Worm (Caenorhabditis elegans) whole organism, young adult: ENCODE measurements around the gene kin-24.
"Not testable (repeated sequence)": the region's sequence is repeated elsewhere in the genome, so short reads cannot be mapped to it uniquely, and the experiment has no call there.

ENCODE experiments used
- D2030.7 ChIP-seq: fragments of 200-800 bp; sonication (Bioruptor generic); IDR thresholded peaks from 2 replicates; pipeline ENCODE4 v1.3.6; 2022; ENCODE audit warnings: missing genetic modification reagents, missing genetic modification characterization, missing compliant biosample characterization
- F37B4.10 ChIP-seq: fragments of 200-800 bp; sonication (Bioruptor generic); IDR thresholded peaks from 2 replicates; pipeline ENCODE4 v1.3.6; 2022; ENCODE audit warnings: missing genetic modification characterization, missing compliant biosample characterization
- T07F8.4 ChIP-seq: sonication (generic microtip); optimal IDR thresholded peaks from 2 replicates; lab custom pipeline; 2016; ENCODE audit warnings: mild to moderate bottlenecking, missing genetic modification characterization, moderate library complexity, missing compliant biosample characterization
- ama-1 ChIP-seq, 3 experiments: fragments of 150-350 bp in 1 of 3; sonication (generic microtip) in 2 of 3; optimal IDR thresholded peaks; 2 replicates each; lab custom pipeline; 2014 to 2018; ENCODE audit warnings: missing biosample characterization in 2 of 3, missing genetic modification characterization in 2 of 3, missing genetic modification reagents in 2 of 3
- atf-7 ChIP-seq: sonication (generic microtip); optimal IDR thresholded peaks from 2 replicates; lab custom pipeline; 2017; ENCODE audit warnings: mild to moderate bottlenecking, missing genetic modification characterization, missing compliant biosample characterization
- attf-3 ChIP-seq: fragments of 200-800 bp; sonication (Bioruptor generic); conservative IDR thresholded peaks from 2 replicates; pipeline ENCODE4 v1.3.6; 2022; ENCODE audit warnings: missing genetic modification reagents, missing genetic modification characterization, missing compliant biosample characterization
- bed-1 ChIP-seq: fragments of 200-800 bp; sonication (Bioruptor generic); IDR thresholded peaks from 2 replicates; pipeline ENCODE4 v1.3.6; 2022; ENCODE audit warnings: missing genetic modification reagents, missing genetic modification characterization, missing compliant biosample characterization
- bed-2 ChIP-seq: fragments of 200-800 bp; sonication (Bioruptor generic); IDR thresholded peaks from 2 replicates; pipeline ENCODE4 v1.3.6; 2022; ENCODE audit warnings: missing genetic modification reagents, missing genetic modification characterization, missing compliant biosample characterization
- cebp-1 ChIP-seq, 2 experiments: fragments of 200-800 bp in 1 of 2; sonication (Bioruptor generic) in 1 of 2; sonication (generic microtip) in 1 of 2; IDR thresholded peaks in 1 of 2; optimal IDR thresholded peaks in 1 of 2; 2 replicates each; pipeline versions ENCODE4 v1.3.6 to Lab custom; 2017 to 2022; ENCODE audit warnings: missing compliant biosample characterization in 2 of 2, missing genetic modification characterization in 2 of 2, mild to moderate bottlenecking in 1 of 2, missing genetic modification reagents in 1 of 2, moderate library complexity in 1 of 2
- cebp-2 ChIP-seq: fragments of 200-800 bp; sonication (Bioruptor generic); IDR thresholded peaks from 2 replicates; pipeline ENCODE4 v1.3.6; 2022; ENCODE audit warnings: missing genetic modification characterization, missing compliant biosample characterization
- ceh-58 ChIP-seq: fragments of 200-800 bp; sonication (Bioruptor generic); IDR thresholded peaks from 2 replicates; pipeline ENCODE4 v1.3.6; 2022; ENCODE audit warnings: missing genetic modification characterization, missing compliant biosample characterization
- ceh-91 ChIP-seq: fragments of 200-800 bp; sonication (Bioruptor generic); IDR thresholded peaks from 2 replicates; pipeline ENCODE4 v1.3.6; 2022; ENCODE audit warnings: missing genetic modification reagents, missing genetic modification characterization, missing compliant biosample characterization
- efl-1 ChIP-seq: fragments of 150-350 bp; optimal IDR thresholded peaks from 2 replicates; lab custom pipeline; 2014; ENCODE audit warnings: missing biosample characterization, missing genetic modification reagents, missing genetic modification characterization
- ekl-4 ChIP-seq: fragments of 200-800 bp; sonication (Bioruptor generic); IDR thresholded peaks from 2 replicates; pipeline ENCODE4 v1.3.6; 2022; ENCODE audit warnings: missing genetic modification reagents, missing genetic modification characterization, missing compliant biosample characterization
- ets-4 ChIP-seq: fragments of 200-800 bp; sonication (Bioruptor generic); optimal IDR thresholded peaks from 2 replicates; lab custom pipeline; 2018; ENCODE audit warnings: mild to moderate bottlenecking, missing genetic modification characterization, missing compliant biosample characterization
- fkh-3 ChIP-seq: sonication (generic microtip); optimal IDR thresholded peaks from 2 replicates; lab custom pipeline; 2016; ENCODE audit warnings: mild to moderate bottlenecking, missing genetic modification characterization, missing compliant biosample characterization
- hlh-26 ChIP-seq: fragments of 200-800 bp; sonication (Bioruptor generic); conservative IDR thresholded peaks from 2 replicates; pipeline ENCODE4 v1.3.6; 2022; ENCODE audit warnings: missing genetic modification reagents, missing genetic modification characterization, missing compliant biosample characterization
- hsf-1 ChIP-seq: fragments of 200-800 bp; sonication (Bioruptor generic); IDR thresholded peaks from 2 replicates; pipeline ENCODE4 v1.3.6; 2022; ENCODE audit warnings: missing genetic modification reagents, missing genetic modification characterization, missing compliant biosample characterization
- lag-1 ChIP-seq: fragments of 200-800 bp; sonication (Bioruptor generic); IDR thresholded peaks from 2 replicates; pipeline ENCODE4 v1.3.6; 2022; ENCODE audit warnings: missing genetic modification reagents, missing genetic modification characterization, missing compliant biosample characterization
- let-526 ChIP-seq: fragments of 200-800 bp; sonication (Bioruptor generic); IDR thresholded peaks from 2 replicates; pipeline ENCODE4 v1.3.6; 2022; ENCODE audit warnings: missing genetic modification reagents, missing genetic modification characterization, missing compliant biosample characterization
- lin-40 ChIP-seq: sonication (generic microtip); optimal IDR thresholded peaks from 2 replicates; lab custom pipeline; 2016; ENCODE audit warnings: missing genetic modification characterization, mild to moderate bottlenecking, missing compliant biosample characterization, missing genotype, missing genetic modification reagents
- lir-1 ChIP-seq: fragments of 200-800 bp; sonication (Bioruptor generic); conservative IDR thresholded peaks from 2 replicates; pipeline ENCODE4 v1.3.6; 2022; ENCODE audit warnings: missing genetic modification reagents, missing genetic modification characterization, missing compliant biosample characterization
- lsy-27 ChIP-seq: sonication (generic microtip); optimal IDR thresholded peaks from 2 replicates; lab custom pipeline; 2017; ENCODE audit warnings: missing genetic modification characterization, mild to moderate bottlenecking, missing compliant biosample characterization, antibody characterized with exemption, missing genotype, borderline replicate concordance; ENCODE audit not compliant: insufficient read depth
- madf-6 ChIP-seq: fragments of 200-800 bp; sonication (Bioruptor generic); IDR thresholded peaks from 2 replicates; pipeline ENCODE4 v1.3.6; 2022; ENCODE audit warnings: missing genetic modification reagents, missing genetic modification characterization, missing compliant biosample characterization
- mcd-1 ChIP-seq: fragments of 200-800 bp; sonication (Bioruptor generic); IDR thresholded peaks from 2 replicates; pipeline ENCODE4 v1.3.6; 2022; ENCODE audit warnings: missing genetic modification reagents, missing genetic modification characterization, missing compliant biosample characterization
- mel-28 ChIP-seq: sonication (generic microtip); optimal IDR thresholded peaks from 2 replicates; lab custom pipeline; 2016; ENCODE audit warnings: borderline replicate concordance, mild to moderate bottlenecking, missing genetic modification characterization, missing compliant biosample characterization
- nfyb-1 ChIP-seq: fragments of 200-800 bp; sonication (Bioruptor generic); IDR thresholded peaks from 2 replicates; pipeline ENCODE4 v1.3.6; 2022; ENCODE audit warnings: missing genetic modification reagents, missing genetic modification characterization, missing compliant biosample characterization
- nhr-120 ChIP-seq: fragments of 200-800 bp; sonication (Bioruptor generic); IDR thresholded peaks from 2 replicates; pipeline ENCODE4 v1.3.6; 2022; ENCODE audit warnings: missing genetic modification characterization, missing compliant biosample characterization
- nhr-27 ChIP-seq: fragments of 200-800 bp; sonication (Bioruptor generic); optimal IDR thresholded peaks from 2 replicates; lab custom pipeline; 2018; ENCODE audit warnings: mild to moderate bottlenecking, missing genetic modification characterization, moderate library complexity, missing compliant biosample characterization
- nhr-90 ChIP-seq: sonication (generic microtip); optimal IDR thresholded peaks from 2 replicates; lab custom pipeline; 2016; ENCODE audit warnings: missing genotype, mild to moderate bottlenecking, missing genetic modification characterization, missing compliant biosample characterization
- snpc-1.3 ChIP-seq: sonication (generic microtip); optimal IDR thresholded peaks from 2 replicates; lab custom pipeline; 2017; ENCODE audit warnings: missing genetic modification characterization, mild to moderate bottlenecking, missing compliant biosample characterization, antibody characterized with exemption, moderate library complexity, missing genotype, missing genetic modification reagents; ENCODE audit not compliant: insufficient read depth
- snpc-4 ChIP-seq, 5 experiments: fragments of 150-350 bp in 1 of 5; sonication (generic microtip) in 4 of 5; optimal IDR thresholded peaks; 2 replicates each; lab custom pipeline; 2014 to 2018; ENCODE audit warnings: missing genetic modification characterization in 5 of 5, missing biosample characterization in 3 of 5, antibody characterized with exemption in 2 of 5, mild to moderate bottlenecking in 2 of 5, missing compliant biosample characterization in 2 of 5, missing genotype in 2 of 5, moderate library complexity in 2 of 5, missing genetic modification reagents in 1 of 5
- ztf-6 ChIP-seq: fragments of 200-800 bp; sonication (Bioruptor generic); IDR thresholded peaks from 2 replicates; pipeline ENCODE4 v1.3.6; 2022; ENCODE audit warnings: missing genetic modification reagents, missing genetic modification characterization, missing compliant biosample characterization

The kin-24 gene

ce11 chrIV:9843760-9844159 lies 2.9 kb upstream of the kin-24 start, which contains the start of gene nspd-2:
Gene nspd-2 (plus strand): TSS chrIV:9844060.
- TF ChIP-seq nhr-120 (GFP tag; lab: Robert Waterston, UW) (no peak), efl-1 (GFP tag; lab: Kevin White, UChicago) (no peak), ceh-91 (GFP tag; lab: Robert Waterston, UW) (no peak), cebp-2 (GFP tag; lab: Robert Waterston, UW) (no peak), nhr-27 (tag; lab: Kevin White, UChicago) (no peak), lir-1 (no peak), ama-1 (optimal IDR thresholded peaks at IDR 0.05; lab: Kevin White, UChicago) (no peak), ama-1 (GFP tag; optimal IDR thresholded peaks at IDR 0.05; lab: Kevin White, UChicago) (no peak), nhr-90 (no peak), atf-7 (tag; lab: Kevin White, UChicago) (no peak), lin-40 (tag; lab: Kevin White, UChicago) (no peak), fkh-3 (tag; lab: Kevin White, UChicago) (no peak)

- TF ChIP-seq cebp-1 (GFP tag; IDR thresholded peaks at IDR 0.05; lab: Robert Waterston, UW) (no peak), cebp-1 (tag; optimal IDR thresholded peaks at IDR 0.05; lab: Kevin White, UChicago) (no peak), let-526 (no peak), ceh-58 (GFP tag; lab: Robert Waterston, UW) (no peak), T07F8.4 (no peak)
Measured at ce11 chrIV:9842071-9842470, 1.2 kb upstream of the kin-24 start, which contains the start of gene K07F5.17. Gene K07F5.17 (plus strand): TSS chrIV:9842371.

ce11 chrIV:9837349-9837748 lies 3.5 kb downstream of the kin-24 start, which contains the start of gene msp-10:
Gene msp-10 (plus strand): TSS chrIV:9837649.
- not testable (repeated sequence) for TF ChIP-seq madf-6, ceh-91, nfyb-1 (GFP tag; lab: Robert Waterston, UW)

ce11 chrIV:9836317-9836716 lies 4.6 kb downstream of the kin-24 start, which contains the start of gene msp-81:
Gene msp-81 (minus strand): TSS chrIV:9836417.
- no peak for TF ChIP-seq F37B4.10
- TF ChIP-seq D2030.7 (GFP tag; lab: Robert Waterston, UW): no peak
- TF ChIP-seq, all 124 proteins: peak for 0

- no peak for TF ChIP-seq ekl-4 (GFP tag; lab: Robert Waterston, UW)
- no peak for TF ChIP-seq fkh-3 (tag; lab: Kevin White, UChicago)
- TF ChIP-seq snpc-1.3 (tag; lab: Kevin White, UChicago): no peak
- no peak for TF ChIP-seq nhr-27 (tag; lab: Kevin White, UChicago)
- TF ChIP-seq ama-1 (optimal IDR thresholded peaks at IDR 0.05; lab: Kevin White, UChicago): no peak
- no peak for TF ChIP-seq ama-1 (GFP tag; optimal IDR thresholded peaks at IDR 0.05; lab: Kevin White, UChicago)
- no peak for TF ChIP-seq atf-7 (tag; lab: Kevin White, UChicago)
- TF ChIP-seq snpc-4 (GFP tag; optimal IDR thresholded peaks at IDR 0.05; lab: Kevin White, UChicago): no peak
- no peak for TF ChIP-seq snpc-4 (tag; optimal IDR thresholded peaks at IDR 0.05; lab: Kevin White, UChicago)
Measured at ce11 chrIV:9833337-9833736, 7.5 kb downstream of the kin-24 start.

ce11 chrIV:9832586-9832985 lies 8.3 kb downstream of the kin-24 start, which contains the start of gene kin-21:
Gene kin-21 (plus strand): TSS chrIV:9832886.
- no peak for TF ChIP-seq bed-2 (GFP tag; lab: Robert Waterston, UW)
- TF ChIP-seq hsf-1 (GFP tag; lab: Robert Waterston, UW): no peak
- TF ChIP-seq hlh-26: no peak
- TF ChIP-seq ztf-6 (GFP tag; lab: Robert Waterston, UW): no peak
- no peak for TF ChIP-seq lag-1 (GFP tag; lab: Robert Waterston, UW)
- no peak for TF ChIP-seq lsy-27 (tag; lab: Kevin White, UChicago)
- no peak for TF ChIP-seq mcd-1 (GFP tag; lab: Robert Waterston, UW)
- TF ChIP-seq bed-1 (GFP tag; lab: Robert Waterston, UW): no peak
- TF ChIP-seq attf-3: no peak
- no peak for TF ChIP-seq ets-4 (GFP tag; lab: Kevin White, UChicago)
- no peak for TF ChIP-seq nfyb-1 (GFP tag; lab: Robert Waterston, UW)
- TF ChIP-seq mel-28 (tag; lab: Kevin White, UChicago): no peak
